Worm (Caenorhabditis elegans) whole organism, early embryonic: ENCODE data around the gene clec-55.

Experiments used
- B0310.2 ChIP-seq: sonication (generic microtip); optimal IDR thresholded peaks from 2 replicates; lab custom pipeline; 2016; ENCODE audit warnings: mild to moderate bottlenecking, missing genetic modification characterization, missing compliant biosample characterization
- aly-1 ChIP-seq: sonication (generic microtip); optimal IDR thresholded peaks from 2 replicates; lab custom pipeline; 2016; ENCODE audit warnings: missing genetic modification characterization, missing compliant biosample characterization
- ama-1 ChIP-seq: fragments of 150-350 bp; optimal IDR thresholded peaks from 2 replicates; lab custom pipeline; 2014
- scrt-1 ChIP-seq: fragments of 200-800 bp; sonication (Bioruptor generic); IDR thresholded peaks from 2 replicates; pipeline ENCODE4 v1.3.6; 2022; ENCODE audit warnings: missing genetic modification characterization, missing compliant biosample characterization

DNA sequence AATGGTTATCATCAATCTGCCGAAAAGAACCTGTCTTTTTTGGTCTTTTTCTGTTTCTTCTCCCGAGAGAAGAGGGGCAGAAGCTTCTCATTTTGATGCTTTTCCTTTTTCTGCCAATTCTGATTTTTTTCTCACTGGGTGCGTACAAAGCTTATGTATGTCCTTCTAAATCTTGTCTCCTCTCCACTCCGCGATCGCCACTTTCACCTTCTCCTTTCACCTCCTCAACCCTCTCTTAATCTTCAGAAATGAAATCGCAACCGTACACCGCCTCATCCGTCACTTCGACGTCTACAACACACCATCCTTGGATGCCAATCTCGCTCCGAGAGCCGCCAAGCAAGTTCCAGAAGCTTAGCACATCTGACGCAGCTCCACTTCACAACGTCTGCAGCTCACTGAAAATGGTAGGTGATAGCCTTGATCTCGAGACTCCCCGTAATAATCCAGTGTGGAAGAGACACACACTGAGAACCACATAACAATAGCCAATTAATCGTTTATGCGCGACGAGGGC lies 29.0 kb downstream of the clec-55 start, which contains the start of gene R02D5.1:
- TF ChIP-seq ama-1 (lab: Kevin White, UChicago): no peak
- no peak for TF ChIP-seq B0310.2 (tag; lab: Kevin White, UChicago)
- no peak for TF ChIP-seq aly-1 (tag; lab: Kevin White, UChicago)
- TF ChIP-seq scrt-1 (GFP tag; lab: Robert Waterston, UW): no peak
